Worm (Caenorhabditis elegans) whole organism, young adult: ENCODE data around the gene ptp-5.2.

Experiments
- F37B4.10 ChIP-seq: fragments of 200-800 bp; sonication (Bioruptor generic); IDR thresholded peaks from 2 replicates; pipeline ENCODE4 v1.3.6; 2022; ENCODE audit warnings: missing genetic modification characterization, missing compliant biosample characterization
- F57A8.1 ChIP-seq: fragments of 200-800 bp; sonication (Bioruptor generic); optimal IDR thresholded peaks from 2 replicates; lab custom pipeline; 2018; ENCODE audit warnings: mild to moderate bottlenecking, missing genetic modification characterization, moderate library complexity, missing compliant biosample characterization
- K11D2.4 ChIP-seq: fragments of 200-800 bp; sonication (Bioruptor generic); IDR thresholded peaks from 2 replicates; pipeline ENCODE4 v1.3.6; 2022; ENCODE audit warnings: missing genetic modification reagents, missing genetic modification characterization, missing compliant biosample characterization
- K12H6.12 ChIP-seq: fragments of 200-800 bp; sonication (Bioruptor generic); optimal IDR thresholded peaks from 2 replicates; lab custom pipeline; 2018; ENCODE audit warnings: mild to moderate bottlenecking, missing genetic modification characterization, missing compliant biosample characterization
- T07F8.4 ChIP-seq: sonication (generic microtip); optimal IDR thresholded peaks from 2 replicates; lab custom pipeline; 2016; ENCODE audit warnings: mild to moderate bottlenecking, missing genetic modification characterization, moderate library complexity, missing compliant biosample characterization
- T26A5.8 ChIP-seq: sonication (generic microtip); optimal IDR thresholded peaks from 2 replicates; lab custom pipeline; 2016; ENCODE audit warnings: missing genetic modification characterization, missing compliant biosample characterization
- Y56A3A.18 ChIP-seq: fragments of 200-800 bp; sonication (Bioruptor generic); IDR thresholded peaks from 2 replicates; pipeline ENCODE4 v1.3.6; 2022; ENCODE audit warnings: missing genetic modification reagents, missing genetic modification characterization, missing compliant biosample characterization
- Y95B8A.8 ChIP-seq: fragments of 200-800 bp; sonication (Bioruptor generic); IDR thresholded peaks from 2 replicates; pipeline ENCODE4 v1.3.6; 2022; ENCODE audit warnings: missing genetic modification reagents, missing genetic modification characterization, missing compliant biosample characterization
- aptf-2 ChIP-seq: fragments of 200-800 bp; sonication (Bioruptor generic); conservative IDR thresholded peaks from 2 replicates; pipeline ENCODE4 v1.3.6; 2022; ENCODE audit warnings: missing genetic modification reagents, missing genetic modification characterization, missing compliant biosample characterization
- attf-5 ChIP-seq: fragments of 200-800 bp; sonication (Bioruptor generic); optimal IDR thresholded peaks from 2 replicates; lab custom pipeline; 2018; ENCODE audit warnings: mild to moderate bottlenecking, missing genetic modification characterization, missing compliant biosample characterization
- attf-6 ChIP-seq: fragments of 200-800 bp; sonication (Bioruptor generic); IDR thresholded peaks from 2 replicates; pipeline ENCODE4 v1.3.6; 2022; ENCODE audit warnings: missing genetic modification reagents, missing genetic modification characterization, missing compliant biosample characterization
- chd-7 ChIP-seq: sonication (generic microtip); optimal IDR thresholded peaks from 2 replicates; lab custom pipeline; 2016; ENCODE audit warnings: mild to moderate bottlenecking, missing genetic modification characterization, moderate library complexity, missing compliant biosample characterization
- dpff-1 ChIP-seq: sonication (generic microtip); optimal IDR thresholded peaks from 2 replicates; lab custom pipeline; 2017; ENCODE audit warnings: mild to moderate bottlenecking, missing genetic modification characterization, missing compliant biosample characterization
- efl-1 ChIP-seq: fragments of 150-350 bp; optimal IDR thresholded peaks from 2 replicates; lab custom pipeline; 2014; ENCODE audit warnings: missing biosample characterization, missing genetic modification reagents, missing genetic modification characterization
- egl-44 ChIP-seq: fragments of 200-800 bp; sonication (Bioruptor generic); IDR thresholded peaks from 2 replicates; pipeline ENCODE4 v1.3.6; 2022; ENCODE audit warnings: missing genetic modification reagents, missing genetic modification characterization, missing compliant biosample characterization
- ekl-4 ChIP-seq: fragments of 200-800 bp; sonication (Bioruptor generic); IDR thresholded peaks from 2 replicates; pipeline ENCODE4 v1.3.6; 2022; ENCODE audit warnings: missing genetic modification reagents, missing genetic modification characterization, missing compliant biosample characterization
- ets-4 ChIP-seq: fragments of 200-800 bp; sonication (Bioruptor generic); optimal IDR thresholded peaks from 2 replicates; lab custom pipeline; 2018; ENCODE audit warnings: mild to moderate bottlenecking, missing genetic modification characterization, missing compliant biosample characterization
- him-1 ChIP-seq: sonication (generic microtip); optimal IDR thresholded peaks from 2 replicates; lab custom pipeline; 2016; ENCODE audit warnings: missing genotype, missing genetic modification reagents, missing genetic modification characterization, missing compliant biosample characterization
- hrde-1 ChIP-seq: sonication (generic microtip); optimal IDR thresholded peaks from 2 replicates; lab custom pipeline; 2016; ENCODE audit warnings: missing genetic modification characterization, mild to moderate bottlenecking, missing compliant biosample characterization, moderate library complexity, missing genotype, missing genetic modification reagents, borderline replicate concordance
- let-526 ChIP-seq: fragments of 200-800 bp; sonication (Bioruptor generic); IDR thresholded peaks from 2 replicates; pipeline ENCODE4 v1.3.6; 2022; ENCODE audit warnings: missing genetic modification reagents, missing genetic modification characterization, missing compliant biosample characterization
- lin-35 ChIP-seq, 3 experiments: fragments of 150-350 bp in 2 of 3; sonication (generic microtip) in 1 of 3; optimal IDR thresholded peaks; 2 replicates each; lab custom pipeline; 2014 to 2018; ENCODE audit warnings: missing biosample characterization in 3 of 3, missing genetic modification characterization in 3 of 3, missing genetic modification reagents in 3 of 3
- lir-1 ChIP-seq: fragments of 200-800 bp; sonication (Bioruptor generic); conservative IDR thresholded peaks from 2 replicates; pipeline ENCODE4 v1.3.6; 2022; ENCODE audit warnings: missing genetic modification reagents, missing genetic modification characterization, missing compliant biosample characterization
- madf-10 ChIP-seq: sonication (generic microtip); optimal IDR thresholded peaks from 2 replicates; lab custom pipeline; 2016; ENCODE audit warnings: mild to moderate bottlenecking, missing genetic modification characterization, missing compliant biosample characterization
- madf-6 ChIP-seq: fragments of 200-800 bp; sonication (Bioruptor generic); IDR thresholded peaks from 2 replicates; pipeline ENCODE4 v1.3.6; 2022; ENCODE audit warnings: missing genetic modification reagents, missing genetic modification characterization, missing compliant biosample characterization
- mcd-1 ChIP-seq: fragments of 200-800 bp; sonication (Bioruptor generic); IDR thresholded peaks from 2 replicates; pipeline ENCODE4 v1.3.6; 2022; ENCODE audit warnings: missing genetic modification reagents, missing genetic modification characterization, missing compliant biosample characterization
- nfya-1 ChIP-seq: sonication (generic microtip); optimal IDR thresholded peaks from 2 replicates; lab custom pipeline; 2017; ENCODE audit warnings: antibody characterized with exemption, missing compliant biosample characterization, missing genetic modification characterization, borderline replicate concordance; ENCODE audit not compliant: insufficient read depth
- nfya-2 ChIP-seq: fragments of 200-800 bp; sonication (Bioruptor generic); IDR thresholded peaks from 2 replicates; pipeline ENCODE4 v1.3.6; 2022; ENCODE audit warnings: missing genetic modification reagents, missing genetic modification characterization, missing compliant biosample characterization
- nhr-179 ChIP-seq: sonication (generic microtip); optimal IDR thresholded peaks from 2 replicates; lab custom pipeline; 2016; ENCODE audit warnings: mild to moderate bottlenecking, missing genetic modification characterization, missing compliant biosample characterization
- nhr-27 ChIP-seq: fragments of 200-800 bp; sonication (Bioruptor generic); optimal IDR thresholded peaks from 2 replicates; lab custom pipeline; 2018; ENCODE audit warnings: mild to moderate bottlenecking, missing genetic modification characterization, moderate library complexity, missing compliant biosample characterization
- sea-2 ChIP-seq: fragments of 200-800 bp; sonication (Bioruptor generic); IDR thresholded peaks from 2 replicates; pipeline ENCODE4 v1.3.6; 2022; ENCODE audit warnings: missing genetic modification characterization, missing compliant biosample characterization
- snpc-1.1 ChIP-seq: sonication (generic microtip); optimal IDR thresholded peaks from 2 replicates; lab custom pipeline; 2017; ENCODE audit warnings: missing genetic modification characterization, mild to moderate bottlenecking, missing compliant biosample characterization, antibody characterized with exemption, moderate library complexity, missing genotype, missing genetic modification reagents; ENCODE audit not compliant: insufficient read depth
- snpc-1.3 ChIP-seq: sonication (generic microtip); optimal IDR thresholded peaks from 2 replicates; lab custom pipeline; 2017; ENCODE audit warnings: missing genetic modification characterization, mild to moderate bottlenecking, missing compliant biosample characterization, antibody characterized with exemption, moderate library complexity, missing genotype, missing genetic modification reagents; ENCODE audit not compliant: insufficient read depth
- somi-1 ChIP-seq: fragments of 200-800 bp; sonication (Bioruptor generic); optimal IDR thresholded peaks from 2 replicates; lab custom pipeline; 2018; ENCODE audit warnings: mild to moderate bottlenecking, missing genetic modification characterization, missing compliant biosample characterization
- tbp1 ChIP-seq: fragments of 200-800 bp; sonication (Bioruptor generic); optimal IDR thresholded peaks from 2 replicates; lab custom pipeline; 2018; ENCODE audit warnings: mild to moderate bottlenecking, missing genetic modification characterization, missing compliant biosample characterization
- xnd-1 ChIP-seq: sonication (generic microtip); optimal IDR thresholded peaks from 2 replicates; lab custom pipeline; 2016; ENCODE audit warnings: missing genotype, missing genetic modification reagents, missing genetic modification characterization, missing compliant biosample characterization
- ztf-25 ChIP-seq: fragments of 200-800 bp; sonication (Bioruptor generic); IDR thresholded peaks from 2 replicates; pipeline ENCODE4 v1.3.6; 2022; ENCODE audit warnings: missing genetic modification reagents, missing genetic modification characterization, missing compliant biosample characterization
- ztf-6 ChIP-seq: fragments of 200-800 bp; sonication (Bioruptor generic); IDR thresholded peaks from 2 replicates; pipeline ENCODE4 v1.3.6; 2022; ENCODE audit warnings: missing genetic modification reagents, missing genetic modification characterization, missing compliant biosample characterization

Gene ptp-5.2

ce11 chrIV:14760845-14761244 lies at the start of gene ptp-5.2:
Gene ptp-5.2, minus strand, starts transcription at chrIV:14760945.
- TF ChIP-seq dpff-1 (no peak), F37B4.10 (no peak), T07F8.4 (tag; lab: Kevin White, UChicago) (no peak), Y56A3A.18 (GFP tag; lab: Robert Waterston, UW) (no peak), K11D2.4 (GFP tag; lab: Robert Waterston, UW) (no peak)

- TF ChIP-seq lin-35 (GFP tag; optimal IDR thresholded peaks at IDR 0.05; lab: Kevin White, UChicago) (no peak), ztf-25 (GFP tag; lab: Robert Waterston, UW) (no peak), K12H6.12 (no peak), efl-1 (GFP tag; lab: Kevin White, UChicago) (no peak), ets-4 (no peak), hrde-1 (no peak), mcd-1 (GFP tag; lab: Robert Waterston, UW) (no peak), tbp1 (GFP tag; lab: Kevin White, UChicago) (no peak), let-526 (GFP tag; lab: Robert Waterston, UW) (no peak), attf-6 (GFP tag; lab: Robert Waterston, UW) (no peak), attf-5 (GFP tag; lab: Kevin White, UChicago) (no peak), sea-2 (GFP tag; lab: Robert Waterston, UW) (no peak), nfya-2 (GFP tag; lab: Robert Waterston, UW) (no peak)
Measured at ce11 chrIV:14806903-14807302, 46.2 kb upstream of the ptp-5.2 start, which contains the start of gene oig-5. Gene oig-5, plus strand, starts transcription at chrIV:14807203.

- no peak for TF ChIP-seq ztf-6
- TF ChIP-seq nhr-27 (tag; lab: Kevin White, UChicago), result no peak
Measured at ce11 chrIV:14802316-14802715, 41.6 kb upstream of the ptp-5.2 start, which contains the start of gene Y57G11C.1142. Gene Y57G11C.1142, plus strand, starts transcription at chrIV:14802616.

DNA sequence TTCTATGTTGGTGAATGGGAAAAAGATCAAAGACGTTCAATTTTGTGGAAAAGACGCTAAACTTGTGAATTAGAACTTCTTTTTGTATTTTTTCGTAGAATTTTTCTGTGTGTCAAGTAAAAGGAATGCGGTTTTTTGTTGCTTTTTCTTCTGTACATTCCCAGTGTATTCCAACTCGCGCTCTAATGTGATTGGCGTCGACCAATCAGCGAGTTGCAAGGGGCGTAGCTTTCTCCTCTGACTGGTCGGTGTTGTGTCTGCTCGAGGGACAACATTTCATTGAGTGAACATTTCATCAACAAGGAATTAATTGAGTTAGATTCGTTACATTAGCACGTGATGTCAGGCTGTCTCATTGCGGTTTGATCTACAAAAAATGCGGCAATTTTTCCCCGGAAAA lies 40.2 kb upstream of the ptp-5.2 start:
- TF ChIP-seq him-1 (no peak), ztf-6 (no peak), xnd-1 (tag; lab: Kevin White, UChicago) (no peak), aptf-2 (GFP tag; lab: Robert Waterston, UW) (no peak), egl-44 (GFP tag; lab: Robert Waterston, UW) (no peak), T26A5.8 (tag; lab: Kevin White, UChicago) (no peak), snpc-1.3 (no peak), somi-1 (GFP tag; lab: Kevin White, UChicago) (no peak), nfya-1 (tag; lab: Kevin White, UChicago) (no peak), chd-7 (no peak), Y95B8A.8 (GFP tag; lab: Robert Waterston, UW) (no peak), ekl-4 (GFP tag; lab: Robert Waterston, UW) (no peak), F57A8.1 (GFP tag; lab: Kevin White, UChicago) (no peak), madf-10 (no peak), madf-6 (GFP tag; lab: Robert Waterston, UW) (no peak), snpc-1.1 (no peak), nhr-179 (tag; lab: Kevin White, UChicago) (no peak), lir-1 (GFP tag; lab: Robert Waterston, UW) (no peak)
